Worm (Caenorhabditis elegans): ENCODE data around the gene F07E5.8.

Gene F07E5.8

DNA sequence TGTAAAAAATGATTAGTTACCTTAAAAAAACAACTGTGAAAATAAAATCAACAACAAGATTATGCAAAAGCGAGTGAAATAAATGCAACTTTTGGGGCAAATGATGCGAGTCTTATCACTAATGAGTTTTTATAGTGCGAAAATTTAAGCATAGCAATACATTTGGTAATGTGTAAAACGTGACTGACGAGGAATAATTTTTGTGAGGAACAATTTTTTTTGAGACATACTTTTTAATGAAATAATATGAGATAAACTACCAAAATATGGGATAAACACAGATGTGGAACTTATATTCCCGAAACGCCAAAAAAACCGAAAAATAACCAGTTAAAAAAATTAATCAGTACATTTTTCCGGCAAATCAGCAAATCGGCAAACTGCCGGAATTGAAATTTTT, 5.0 kb upstream of the F07E5.8 start, which contains the start of gene F07E5.9:
TSS of gene F07E5.9 (minus strand) at position 101 of the 400 bp plus-strand sequence.
- no peak for TF ChIP-seq Y105C5A.15 (GFP tag; IDR thresholded peaks at IDR 0.05)
- no peak for TF ChIP-seq unc-130 (GFP tag; optimal IDR thresholded peaks at IDR 0.05)
- TF ChIP-seq lin-39 (tag; optimal IDR thresholded peaks at IDR 0.05) = no peak
- no peak for TF ChIP-seq dmd-8 (GFP tag; IDR thresholded peaks at IDR 0.05)

DNA sequence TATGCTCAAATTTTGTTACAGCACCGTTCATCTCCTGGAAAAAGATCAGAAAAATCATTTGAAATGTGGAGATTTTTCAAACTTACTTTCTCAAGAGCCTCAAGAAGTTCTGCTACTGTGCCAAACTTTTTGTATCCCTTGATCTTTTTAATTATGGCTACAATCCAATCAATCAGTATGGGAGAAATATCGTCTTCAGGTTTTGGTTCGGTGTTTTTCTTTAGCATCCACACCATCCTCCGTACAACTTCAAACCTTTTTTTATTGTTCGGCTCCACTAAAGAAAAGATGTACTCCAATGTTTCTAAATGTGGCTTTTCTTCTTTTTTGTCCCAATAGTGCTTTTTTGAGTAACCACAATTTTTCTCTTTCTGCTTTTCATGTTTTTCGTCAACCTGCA, 1.1 kb upstream of the F07E5.8 start:
- TF ChIP-seq unc-62 (GFP tag; optimal IDR thresholded peaks at IDR 0.05 in 1 of 2) (peak in 1 of 2 experiments; percentile 95), unc-62 (tag; optimal IDR thresholded peaks at IDR 0.05) (no peak), mdl-1 (tag; optimal IDR thresholded peaks at IDR 0.05) (no peak)

DNA sequence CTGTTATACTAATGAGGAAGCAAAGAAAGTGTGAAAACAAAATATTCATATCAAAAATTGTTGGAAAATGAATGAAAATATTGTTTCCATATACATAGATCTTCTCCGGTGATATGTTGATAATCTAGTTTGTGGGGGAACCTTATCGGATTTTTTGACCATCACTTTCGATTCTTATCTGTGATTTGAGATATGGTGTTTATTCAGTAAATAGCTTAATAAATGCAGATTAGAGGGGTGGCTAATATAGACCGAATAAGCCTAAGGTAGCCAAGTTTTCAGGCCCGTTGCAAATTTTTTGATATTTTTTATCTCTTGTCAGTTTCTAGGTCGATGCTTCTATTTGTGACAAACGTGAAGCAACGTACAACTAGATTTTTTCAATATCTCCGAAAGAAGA, 4.0 kb downstream of the F07E5.8 start, which contains the start of gene F07E5.7:
TSS of gene F07E5.7 (minus strand) at position 101 of the 400 bp plus-strand sequence.
- no peak for TF ChIP-seq daf-12 (tag; optimal IDR thresholded peaks at IDR 0.05)
- no peak for TF ChIP-seq lin-29 (GFP tag; IDR thresholded peaks at IDR 0.05)
- no peak for TF ChIP-seq nhr-111 (GFP tag; optimal IDR thresholded peaks at IDR 0.05)
- no peak for TF ChIP-seq nhr-77 (tag; optimal IDR thresholded peaks at IDR 0.05)
- no peak for TF ChIP-seq snpc-4 (tag; optimal IDR thresholded peaks at IDR 0.05)
- TF ChIP-seq nhr-10 (tag; optimal IDR thresholded peaks at IDR 0.05) = no peak
- TF ChIP-seq F44E2.7 (GFP tag; IDR thresholded peaks at IDR 0.05) = no peak
- no peak for TF ChIP-seq jun-1 (tag; optimal IDR thresholded peaks at IDR 0.05)
- TF ChIP-seq nhr-48 (tag; optimal IDR thresholded peaks at IDR 0.05) = no peak
- TF ChIP-seq F10B5.3 (tag; optimal IDR thresholded peaks at IDR 0.05) = no peak
- TF ChIP-seq tag-97 (GFP tag; IDR thresholded peaks at IDR 0.05) = no peak
- no peak for TF ChIP-seq R02D3.7 (tag; optimal IDR thresholded peaks at IDR 0.05)
- no peak for TF ChIP-seq nhr-11 (tag; optimal IDR thresholded peaks at IDR 0.05)
- TF ChIP-seq arid-1 (GFP tag; conservative IDR thresholded peaks at IDR 0.05) = no peak
- TF ChIP-seq ces-1 (GFP tag; optimal IDR thresholded peaks at IDR 0.05) = no peak
- TF ChIP-seq dve-1 (tag; optimal IDR thresholded peaks at IDR 0.05; ENCODE audit: insufficient read depth) = no peak
- no peak for TF ChIP-seq fkh-10 (GFP tag; optimal IDR thresholded peaks at IDR 0.05)
- no peak for TF ChIP-seq lsy-2 (tag; optimal IDR thresholded peaks at IDR 0.05)
- TF ChIP-seq php-3 (GFP tag; IDR thresholded peaks at IDR 0.05) = no peak
- no peak for TF ChIP-seq zip-11 (GFP tag; IDR thresholded peaks at IDR 0.05)

DNA sequence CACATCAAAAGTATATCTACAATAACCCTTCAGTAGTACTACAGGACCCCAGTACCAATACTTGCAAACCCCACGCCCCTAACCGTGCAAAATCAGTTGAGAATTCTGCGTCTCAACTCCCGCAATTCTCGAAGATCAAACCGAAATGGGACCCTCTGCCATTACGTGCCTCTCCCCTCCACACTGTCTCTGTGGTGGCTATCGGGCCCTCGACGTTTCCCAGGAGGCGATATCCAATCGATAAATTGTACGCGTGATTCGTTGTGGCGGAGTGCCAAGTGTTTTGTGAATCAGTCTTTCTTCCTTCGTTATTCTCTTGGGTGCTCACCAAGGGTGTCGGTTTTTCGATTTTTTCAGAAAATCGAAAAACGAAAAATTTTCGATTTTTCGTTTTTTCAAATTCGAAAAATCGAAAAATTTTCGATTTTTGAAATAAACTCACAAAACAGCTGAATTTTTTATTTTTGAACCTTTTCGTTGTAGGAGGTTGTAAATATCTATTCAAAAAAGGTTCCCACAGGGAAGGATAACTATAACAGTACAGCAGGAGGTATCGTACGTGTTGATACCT, 7.9 kb downstream of the F07E5.8 start, which contains the start of gene F07E5.12:
TSS of gene F07E5.12 (plus strand) at position 521 of the 571 bp plus-strand sequence.
- peak; percentile 23 for TF ChIP-seq aha-1 (tag)

DNA sequence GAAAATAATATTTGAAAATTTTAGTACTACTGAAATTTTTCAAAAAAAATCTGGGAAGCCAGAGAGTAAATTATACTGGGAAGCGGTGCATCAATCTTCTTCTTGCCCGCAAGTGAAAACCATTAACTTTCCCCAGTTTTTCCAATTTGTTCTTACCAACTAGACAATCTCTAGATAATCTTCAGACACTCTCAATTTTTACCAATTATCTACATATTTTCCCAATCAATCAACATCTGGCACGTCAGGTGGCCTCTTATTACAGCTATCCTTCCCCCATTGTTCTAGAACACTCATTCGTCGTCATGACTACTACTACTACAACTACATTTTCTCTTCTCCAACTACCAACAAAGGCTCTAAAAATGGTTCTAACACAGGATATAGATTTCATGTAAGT, 10.9 kb downstream of the F07E5.8 start, which contains the start of gene fbxb-6:
TSS of gene fbxb-6 (plus strand) at position 301 of the 400 bp plus-strand sequence.
- TF ChIP-seq arid-1 (GFP tag; conservative IDR thresholded peaks at IDR 0.05) (no peak), nhr-77 (tag; optimal IDR thresholded peaks at IDR 0.05) (no peak), madf-5 (GFP tag; IDR thresholded peaks at IDR 0.05) (no peak), daf-12 (tag; optimal IDR thresholded peaks at IDR 0.05) (no peak), cey-2 (tag; optimal IDR thresholded peaks at IDR 0.05; ENCODE audit: borderline replicate concordance, insufficient read depth) (no peak), lin-38 (GFP tag; IDR thresholded peaks at IDR 0.05) (no peak), egl-27 (tag; optimal IDR thresholded peaks at IDR 0.05) (no peak), mep-1 (tag; optimal IDR thresholded peaks at IDR 0.05) (no peak), lin-29 (GFP tag; IDR thresholded peaks at IDR 0.05) (no peak), skn-1 (tag; optimal IDR thresholded peaks at IDR 0.05) (no peak), nhr-42 (GFP tag; IDR thresholded peaks at IDR 0.05) (no peak), spr-1 (tag; optimal IDR thresholded peaks at IDR 0.05) (no peak), nhr-6 (tag; optimal IDR thresholded peaks at IDR 0.05) (no peak), nhr-111 (GFP tag; optimal IDR thresholded peaks at IDR 0.05) (no peak), fos-1 (tag; optimal IDR thresholded peaks at IDR 0.05) (no peak)
